Fruit fly (Drosophila melanogaster): ENCODE results near the gene mtSSB.

Gene mtSSB

dm6 chr3R:16222300-16222903 is 17.4 kb upstream of the mtSSB start (continued):
- TF ChIP-seq CG6791 (GFP tag; IDR thresholded peaks at IDR 0.05; ENCODE audit: partially characterized antibody) (0 out of 3 replicates have a peak, but pooled peaks have one; percentile 27), YL-1 (GFP tag; optimal IDR thresholded peaks at IDR 0.05) (peak; percentile 94), Sin3A (optimal IDR thresholded peaks at IDR 0.05) (no peak), CG5245 (GFP tag; optimal IDR thresholded peaks at IDR 0.05) (peak; percentile 100), Dbx (GFP tag; IDR thresholded peaks at IDR 0.05) (peak; percentile 99), corto (GFP tag; optimal IDR thresholded peaks at IDR 0.05) (peak; percentile 94), cg (GFP tag; optimal IDR thresholded peaks at IDR 0.05) (peak; percentile 99), CG30403 (GFP tag; optimal IDR thresholded peaks at IDR 0.05) (peak; percentile 99), MESR4 (GFP tag; optimal IDR thresholded peaks at IDR 0.05) (peak; percentile 92), Rx (GFP tag; IDR thresholded peaks at IDR 0.05) (peak; percentile 100), ewg (GFP tag; optimal IDR thresholded peaks at IDR 0.05) (peak; percentile 98), chn (GFP tag; optimal IDR thresholded peaks at IDR 0.05) (peak; percentile 100), Hsf (GFP tag; optimal IDR thresholded peaks at IDR 0.05) (peak; percentile 99), CG7963 (GFP tag; IDR thresholded peaks at IDR 0.05; ENCODE audit: partially characterized antibody) (no peak), CG10654 (GFP tag; optimal IDR thresholded peaks at IDR 0.05) (peak; percentile 100), sisA (GFP tag; IDR thresholded peaks at IDR 0.05) (peak; percentile 100), insv (GFP tag; optimal IDR thresholded peaks at IDR 0.05) (peak; percentile 59 to 71), danr (GFP tag; IDR thresholded peaks at IDR 0.05) (peak; percentile 99), Xrp1 (GFP tag; IDR thresholded peaks at IDR 0.05) (peak; percentile 100), tap (tag; optimal IDR thresholded peaks at IDR 0.05) (peak; percentile 99), CG15073 (GFP tag; optimal IDR thresholded peaks at IDR 0.05) (peak; percentile 94), CG11093 (GFP tag; IDR thresholded peaks at IDR 0.05) (peak; percentile 100), CG9437 (GFP tag; optimal IDR thresholded peaks at IDR 0.05) (peak; percentile 78), btn (GFP tag; optimal IDR thresholded peaks at IDR 0.05) (peak; percentile 100), NC2α (GFP tag; optimal IDR thresholded peaks at IDR 0.05) (peak; percentile 99), D19B (GFP tag; optimal IDR thresholded peaks at IDR 0.05) (peak; percentile 93), Dip2 (GFP tag; IDR thresholded peaks at IDR 0.05) (peak; percentile 83), CG10979 (tag; optimal IDR thresholded peaks at IDR 0.05) (peak; percentile 98), rib (GFP tag; IDR thresholded peaks at IDR 0.05) (peak; percentile 98), kah (GFP tag; optimal IDR thresholded peaks at IDR 0.05) (peak; percentile 97), Atf3 (GFP tag; optimal IDR thresholded peaks at IDR 0.05) (peak; percentile 99), Tbp (GFP tag; optimal IDR thresholded peaks at IDR 0.05) (no peak), CG4282 (GFP tag; optimal IDR thresholded peaks at IDR 0.05) (peak; percentile 99), trh (GFP tag; optimal IDR thresholded peaks at IDR 0.05) (peak; percentile 98), CrebB (tag; optimal IDR thresholded peaks at IDR 0.05) (peak; percentile 99), salm (tag; optimal IDR thresholded peaks at IDR 0.05) (peak; percentile 99), CG7928 (GFP tag; optimal IDR thresholded peaks at IDR 0.05) (peak; percentile 82), CG9727 (GFP tag; optimal IDR thresholded peaks at IDR 0.05) (peak; percentile 93), Nf-YB (GFP tag; optimal IDR thresholded peaks at IDR 0.05) (peak; percentile 83), CG8388 (GFP tag; optimal IDR thresholded peaks at IDR 0.05) (peak; percentile 98), D19A (tag; optimal IDR thresholded peaks at IDR 0.05) (peak; percentile 98), al (GFP tag; IDR thresholded peaks at IDR 0.05) (peak; percentile 98), CG9609 (GFP tag; optimal IDR thresholded peaks at IDR 0.05) (peak; percentile 99), CG8924 (tag; optimal IDR thresholded peaks at IDR 0.05) (peak; percentile 99), CG4328 (GFP tag; optimal IDR thresholded peaks at IDR 0.05) (peak; percentile 89), hbn (GFP tag; IDR thresholded peaks at IDR 0.05; ENCODE audit: partially characterized antibody) (no peak), Abd-B (GFP tag; optimal IDR thresholded peaks at IDR 0.05) (peak; percentile 99), CG32772 (GFP tag; IDR thresholded peaks at IDR 0.05) (peak; percentile 100), CG31441 (GFP tag; IDR thresholded peaks at IDR 0.05) (peak; percentile 89), CG15514 (GFP tag; optimal IDR thresholded peaks at IDR 0.05) (peak; percentile 96), peb (GFP tag; IDR thresholded peaks at IDR 0.05) (peak; percentile 99)

All from whole organism, embryonic.